Fruit fly (Drosophila melanogaster): ENCODE measurements around the gene CG17344.

CG17344 gene

DNA sequence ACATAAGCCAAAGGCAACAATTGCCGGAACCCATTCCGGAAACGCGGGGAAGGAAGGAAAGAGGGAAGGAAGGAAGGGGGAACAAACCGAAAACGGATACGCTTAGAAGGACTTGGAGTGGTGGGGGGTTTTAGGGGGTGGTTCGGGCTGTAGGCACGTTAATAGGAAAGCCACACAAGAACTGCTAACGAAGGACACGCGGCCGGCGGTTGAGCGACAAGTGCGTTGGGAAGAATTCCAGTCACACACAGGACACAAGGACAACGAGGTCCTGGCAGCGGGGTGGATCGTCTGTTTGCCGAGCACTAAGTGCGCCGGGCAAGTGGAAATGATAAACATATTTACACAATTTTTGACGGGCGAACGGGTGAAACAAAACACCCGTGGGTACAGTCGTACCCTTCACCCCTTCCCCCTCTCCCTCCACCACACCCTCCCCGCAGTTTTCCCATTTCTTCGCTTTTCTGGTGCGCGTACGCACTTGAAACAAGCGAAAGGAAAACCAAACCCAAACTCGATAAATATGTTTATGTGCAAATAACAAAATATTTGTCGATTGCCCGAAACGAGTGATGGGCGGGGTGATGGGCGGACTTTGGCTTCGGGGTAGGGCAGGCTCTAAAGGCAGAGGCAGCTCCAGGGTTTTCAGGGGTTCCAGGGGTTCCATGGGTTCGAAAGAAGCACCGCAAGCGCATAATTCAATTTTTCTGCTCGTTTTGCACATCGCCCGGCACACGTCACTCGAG, 1.5 kb downstream of the CG17344 start:
- TF ChIP-seq EcR (GFP tag; optimal IDR thresholded peaks at IDR 0.05) (no peak), CG12605 (GFP tag; IDR thresholded peaks at IDR 0.05) (no peak), CG34367 (tag; optimal IDR thresholded peaks at IDR 0.05) (no peak), CG32121 (GFP tag; IDR thresholded peaks at IDR 0.05) (no peak), Ets98B (GFP tag; IDR thresholded peaks at IDR 0.05) (no peak), CG8301 (tag; optimal IDR thresholded peaks at IDR 0.05) (no peak), CG13204 (GFP tag; optimal IDR thresholded peaks at IDR 0.05) (no peak), Snoo (tag; optimal IDR thresholded peaks at IDR 0.05) (no peak), CG9948 (tag; optimal IDR thresholded peaks at IDR 0.05) (no peak), CG4496 (GFP tag; IDR thresholded peaks at IDR 0.05) (no peak), CG8159 (tag; optimal IDR thresholded peaks at IDR 0.05) (no peak), CG15710 (tag; optimal IDR thresholded peaks at IDR 0.05) (no peak), rn (GFP tag; IDR thresholded peaks at IDR 0.05) (no peak), D1 (tag; optimal IDR thresholded peaks at IDR 0.05) (no peak)

DNA sequence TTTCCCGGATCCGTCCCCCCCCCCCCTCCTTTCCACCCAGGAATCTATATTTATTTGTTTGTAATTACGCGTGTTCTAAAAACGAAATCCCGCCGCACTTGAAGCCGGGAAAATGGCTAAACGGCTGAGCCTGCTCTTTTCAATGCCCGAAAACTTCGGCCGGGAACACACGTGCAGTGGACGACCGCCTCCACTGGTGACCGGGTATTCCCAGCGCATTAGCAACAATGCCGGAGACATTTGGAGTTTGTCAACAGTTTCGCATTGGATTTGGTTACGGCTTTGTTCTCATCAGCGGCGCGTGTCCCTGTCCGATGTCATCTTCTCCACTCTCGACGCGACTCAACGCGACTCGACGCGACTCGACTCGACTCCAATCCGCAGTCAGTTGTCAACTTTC, 2.5 kb downstream of the CG17344 start:
- no peak for TF ChIP-seq gl (tag; optimal IDR thresholded peaks at IDR 0.05)
- TF ChIP-seq Pif1A (GFP tag; optimal IDR thresholded peaks at IDR 0.05), result no peak

DNA sequence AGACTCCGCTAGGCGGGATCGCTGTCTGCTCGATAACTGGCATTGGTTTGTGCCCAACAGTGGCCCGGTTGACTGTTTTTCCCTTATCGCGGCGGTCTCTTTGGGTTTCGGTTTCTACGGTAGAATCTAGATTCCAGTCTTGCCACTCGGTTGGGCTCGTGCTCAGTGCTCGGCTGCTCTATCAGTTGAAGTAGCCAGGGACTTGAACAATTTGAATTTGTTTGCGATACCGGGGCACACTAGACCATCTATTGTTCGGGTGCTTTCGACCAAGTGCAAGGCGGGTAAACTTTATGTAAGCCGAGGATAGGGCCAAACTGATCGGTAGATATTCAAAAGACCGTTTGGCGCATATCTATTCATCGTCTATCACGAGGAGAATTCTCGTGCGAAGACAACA, 4.4 kb downstream of the CG17344 start:
- TF ChIP-seq gl (tag; optimal IDR thresholded peaks at IDR 0.05) (no peak), CG9948 (tag; optimal IDR thresholded peaks at IDR 0.05) (no peak), CG34367 (tag; optimal IDR thresholded peaks at IDR 0.05) (no peak), Snoo (tag; optimal IDR thresholded peaks at IDR 0.05) (no peak), CG15710 (tag; optimal IDR thresholded peaks at IDR 0.05) (no peak), Ets98B (GFP tag; IDR thresholded peaks at IDR 0.05) (no peak), CG10348 (GFP tag; IDR thresholded peaks at IDR 0.05) (no peak)

DNA sequence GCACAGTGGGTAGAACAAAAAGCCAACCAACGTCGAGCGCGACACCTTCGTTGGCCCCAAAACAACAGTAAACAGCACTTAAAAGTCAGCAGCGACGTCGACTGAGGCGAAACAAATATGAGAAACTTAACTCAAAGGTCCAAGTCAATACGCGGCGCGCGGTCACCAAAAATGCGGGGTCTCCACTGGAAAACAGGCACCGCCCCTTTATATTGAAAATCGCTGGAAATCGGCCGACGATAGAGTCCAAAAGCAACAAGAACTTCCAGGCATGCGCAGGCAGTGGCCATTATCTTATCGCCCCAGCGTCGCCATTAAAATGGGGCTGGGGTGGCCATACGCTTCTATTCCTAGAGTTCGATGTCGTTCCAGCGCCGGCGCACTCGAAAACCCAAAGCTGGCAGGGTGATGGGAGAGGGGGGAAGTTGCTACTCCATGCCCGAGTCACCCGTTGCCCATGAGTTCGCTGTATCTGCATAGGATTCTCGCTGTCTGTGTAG, 6.6 kb downstream of the CG17344 start, which contains the start of gene Lim3:
Gene Lim3 (minus strand): TSS at position 51 of the 500 bp plus-strand sequence.
- no peak for TF ChIP-seq EcR (GFP tag; optimal IDR thresholded peaks at IDR 0.05)
- no peak for TF ChIP-seq CG17806 (tag; optimal IDR thresholded peaks at IDR 0.05)
- no peak for TF ChIP-seq gl (tag; optimal IDR thresholded peaks at IDR 0.05)
- no peak for TF ChIP-seq CG4496 (GFP tag; IDR thresholded peaks at IDR 0.05)
- TF ChIP-seq D1 (tag; optimal IDR thresholded peaks at IDR 0.05), result no peak
- TF ChIP-seq CG12605 (GFP tag; IDR thresholded peaks at IDR 0.05), result no peak
- TF ChIP-seq CG13204 (GFP tag; optimal IDR thresholded peaks at IDR 0.05), result no peak
- no peak for TF ChIP-seq CG8301 (tag; optimal IDR thresholded peaks at IDR 0.05)
- TF ChIP-seq fd96Ca (GFP tag; IDR thresholded peaks at IDR 0.05), result no peak
- no peak for TF ChIP-seq Snoo (tag; optimal IDR thresholded peaks at IDR 0.05)
- TF ChIP-seq CG9948 (tag; optimal IDR thresholded peaks at IDR 0.05), result no peak
- TF ChIP-seq rn (GFP tag; IDR thresholded peaks at IDR 0.05), result no peak
- no peak for TF ChIP-seq CG15710 (tag; optimal IDR thresholded peaks at IDR 0.05)
- TF ChIP-seq CG34367 (tag; optimal IDR thresholded peaks at IDR 0.05), result no peak
- no peak for TF ChIP-seq CG8159 (tag; optimal IDR thresholded peaks at IDR 0.05)
- TF ChIP-seq CG14655 (GFP tag; optimal IDR thresholded peaks at IDR 0.05), result no peak
- TF ChIP-seq Pif1A (GFP tag; optimal IDR thresholded peaks at IDR 0.05), result no peak
- no peak for TF ChIP-seq CG10348 (GFP tag; IDR thresholded peaks at IDR 0.05)
- TF ChIP-seq CG32121 (GFP tag; IDR thresholded peaks at IDR 0.05), result no peak

DNA sequence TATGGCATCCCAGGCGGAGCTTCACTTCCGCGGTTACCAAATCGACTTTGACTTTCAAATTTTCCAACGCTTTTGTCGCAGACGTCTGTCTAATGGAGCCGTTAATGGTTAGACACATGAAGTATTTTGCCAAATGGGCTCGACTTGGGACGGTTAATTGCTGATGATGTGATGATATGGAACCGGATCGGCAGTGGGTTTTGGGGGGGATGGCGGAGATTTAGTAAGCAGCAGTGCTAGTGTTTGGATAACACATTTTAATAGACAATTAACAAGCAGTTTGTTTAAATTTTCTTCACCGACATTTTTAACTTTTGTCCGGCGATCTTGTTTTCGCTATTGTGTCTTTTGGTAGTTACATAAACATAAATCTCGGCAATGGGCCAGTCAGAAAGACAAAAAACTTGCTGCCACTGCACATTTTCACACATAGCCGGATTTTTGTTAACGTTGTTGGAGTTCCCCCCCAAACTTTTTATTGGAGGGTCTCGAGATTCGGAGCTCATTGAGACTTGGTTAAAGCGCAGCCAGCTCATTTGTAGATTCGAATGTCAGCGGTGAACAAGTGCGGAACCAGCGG, 7.9 kb downstream of the CG17344 start, which contains the start of gene amd:
Gene amd (plus strand): TSS at position 530 of the 580 bp plus-strand sequence.
- TF ChIP-seq D1 (tag; optimal IDR thresholded peaks at IDR 0.05), result no peak
- TF ChIP-seq CG4496 (GFP tag; IDR thresholded peaks at IDR 0.05), result no peak
- TF ChIP-seq Ets98B (GFP tag; IDR thresholded peaks at IDR 0.05), result no peak
- TF ChIP-seq CG8159 (tag; optimal IDR thresholded peaks at IDR 0.05), result no peak
- TF ChIP-seq CG8301 (tag; optimal IDR thresholded peaks at IDR 0.05), result no peak

DNA sequence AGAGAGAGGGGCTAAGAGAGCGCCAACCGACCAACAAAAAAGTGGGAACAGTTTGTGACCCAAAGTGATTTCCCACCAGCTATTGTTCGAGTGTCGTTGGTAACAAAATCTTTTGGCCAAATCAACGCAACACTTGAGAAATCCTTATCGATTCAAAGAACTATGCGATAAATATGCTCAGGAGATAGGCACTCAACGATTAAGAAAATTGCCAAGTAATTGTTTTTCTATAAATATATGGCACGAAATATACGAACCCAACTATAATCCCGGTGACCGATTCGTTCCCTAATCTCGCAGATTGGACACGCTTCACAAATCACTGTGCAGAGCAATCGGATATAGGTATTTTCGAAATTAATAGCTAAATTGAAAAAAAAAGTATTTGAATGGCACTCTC, 9.3 kb downstream of the CG17344 start:
- no peak for TF ChIP-seq D1 (tag; optimal IDR thresholded peaks at IDR 0.05)
- TF ChIP-seq CG17806 (tag; optimal IDR thresholded peaks at IDR 0.05), result no peak
- TF ChIP-seq Pif1A (GFP tag; optimal IDR thresholded peaks at IDR 0.05), result no peak
- TF ChIP-seq CG4496 (GFP tag; IDR thresholded peaks at IDR 0.05), result no peak
- no peak for TF ChIP-seq Snoo (tag; optimal IDR thresholded peaks at IDR 0.05)
- no peak for TF ChIP-seq CG12605 (GFP tag; IDR thresholded peaks at IDR 0.05)
- TF ChIP-seq CG8159 (tag; optimal IDR thresholded peaks at IDR 0.05), result no peak
- TF ChIP-seq CG13204 (GFP tag; optimal IDR thresholded peaks at IDR 0.05), result no peak
- no peak for TF ChIP-seq EcR (GFP tag; optimal IDR thresholded peaks at IDR 0.05)
- TF ChIP-seq fd96Ca (GFP tag; IDR thresholded peaks at IDR 0.05), result no peak
- TF ChIP-seq CG15710 (tag; optimal IDR thresholded peaks at IDR 0.05), result no peak
- no peak for TF ChIP-seq CG10348 (GFP tag; IDR thresholded peaks at IDR 0.05)
- TF ChIP-seq Pif1B (GFP tag; optimal IDR thresholded peaks at IDR 0.05), result no peak
- TF ChIP-seq rn (GFP tag; IDR thresholded peaks at IDR 0.05), result no peak
- no peak for TF ChIP-seq CG34367 (tag; optimal IDR thresholded peaks at IDR 0.05)
- no peak for TF ChIP-seq gl (tag; optimal IDR thresholded peaks at IDR 0.05)
- TF ChIP-seq Ets98B (GFP tag; IDR thresholded peaks at IDR 0.05), result no peak
- TF ChIP-seq CG8301 (tag; optimal IDR thresholded peaks at IDR 0.05), result no peak
- no peak for TF ChIP-seq CG32121 (GFP tag; IDR thresholded peaks at IDR 0.05)
